Fruit fly (Drosophila melanogaster): ENCODE measurements around the gene Gr64e.

Gr64e gene

DNA sequence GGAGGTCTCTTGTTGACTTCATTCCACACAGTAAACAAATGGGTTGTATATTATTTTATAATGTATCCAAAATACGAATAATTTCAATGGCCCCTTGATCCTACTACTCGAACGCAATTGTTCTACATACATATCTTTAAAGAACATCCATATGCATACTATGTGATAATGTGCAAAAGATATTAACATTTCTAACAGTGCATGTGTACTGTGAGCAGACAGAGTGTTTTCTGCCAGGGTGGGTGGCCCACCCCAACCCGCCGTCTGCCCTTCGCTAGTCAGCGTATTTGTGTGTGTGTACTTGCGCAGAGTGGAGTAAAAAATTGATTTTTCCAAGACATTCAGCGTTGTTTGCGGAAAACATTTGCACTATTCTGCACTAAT lies 39.0 kb downstream of the Gr64e start (continued):
- TF ChIP-seq Lhr (GFP tag; optimal IDR thresholded peaks at IDR 0.05) (no peak), Scr (GFP tag; IDR thresholded peaks at IDR 0.05; ENCODE audit: partially characterized antibody) (no peak), Sox102F (GFP tag; optimal IDR thresholded peaks at IDR 0.05) (peak; percentile 70), CG13775 (GFP tag; optimal IDR thresholded peaks at IDR 0.05) (no peak), zf30C (GFP tag; optimal IDR thresholded peaks at IDR 0.05) (no peak), CG11247 (GFP tag; IDR thresholded peaks at IDR 0.05) (peak; percentile 67), CG1602 (GFP tag; optimal IDR thresholded peaks at IDR 0.05) (peak; percentile 49), CG7357 (GFP tag; IDR thresholded peaks at IDR 0.05) (peak; percentile 49; the same call in 2 of the 3 replicates), CG3847 (GFP tag; IDR thresholded peaks at IDR 0.05) (no peak), da (GFP tag; optimal IDR thresholded peaks at IDR 0.05) (no peak), CG12155 (GFP tag; optimal IDR thresholded peaks at IDR 0.05) (no peak), lov (optimal IDR thresholded peaks at IDR 0.05) (no peak), lov (GFP tag; IDR thresholded peaks at IDR 0.05) (no peak), unc-4 (GFP tag; IDR thresholded peaks at IDR 0.05; ENCODE audit: partially characterized antibody) (no peak), schlank (tag; optimal IDR thresholded peaks at IDR 0.05) (no peak), CG18011 (GFP tag; optimal IDR thresholded peaks at IDR 0.05) (no peak), Pdp1 (GFP tag; optimal IDR thresholded peaks at IDR 0.05) (no peak), CG13123 (GFP tag; optimal IDR thresholded peaks at IDR 0.05) (peak; percentile 32), CG12236 (GFP tag; optimal IDR thresholded peaks at IDR 0.05) (no peak), vnd (GFP tag; IDR thresholded peaks at IDR 0.05; ENCODE audit: partially characterized antibody) (no peak), CG4820 (GFP tag; optimal IDR thresholded peaks at IDR 0.05) (peak; percentile 53), Deaf1 (tag; optimal IDR thresholded peaks at IDR 0.05) (no peak), CG34224 (GFP tag; IDR thresholded peaks at IDR 0.05; ENCODE audit: partially characterized antibody) (no peak), CG8924 (tag; optimal IDR thresholded peaks at IDR 0.05) (no peak), Dad (GFP tag; optimal IDR thresholded peaks at IDR 0.05) (no peak), cato (GFP tag; optimal IDR thresholded peaks at IDR 0.05; ENCODE audit: borderline replicate concordance) (no peak), bsh (GFP tag; optimal IDR thresholded peaks at IDR 0.05) (peak; percentile 76), CG18476 (GFP tag; optimal IDR thresholded peaks at IDR 0.05) (no peak), Fer3 (tag; optimal IDR thresholded peaks at IDR 0.05) (peak; percentile 81), CG8944 (GFP tag; optimal IDR thresholded peaks at IDR 0.05) (peak; percentile 33), tna (GFP tag; IDR thresholded peaks at IDR 0.05; ENCODE audit: partially characterized antibody) (no peak), tgo (GFP tag; IDR thresholded peaks at IDR 0.05) (peak; percentile 65), z (GFP tag; IDR thresholded peaks at IDR 0.05) (no peak), Camta (GFP tag; optimal IDR thresholded peaks at IDR 0.05) (no peak), CG12299 (tag; optimal IDR thresholded peaks at IDR 0.05) (peak; percentile 32), Oli (tag; optimal IDR thresholded peaks at IDR 0.05) (peak; percentile 61), CG15073 (GFP tag; optimal IDR thresholded peaks at IDR 0.05) (no peak), lola (GFP tag; optimal IDR thresholded peaks at IDR 0.05) (no peak), CG13296 (GFP tag; optimal IDR thresholded peaks at IDR 0.05) (no peak), sc (optimal IDR thresholded peaks at IDR 0.05) (no peak), sc (GFP tag; optimal IDR thresholded peaks at IDR 0.05) (no peak), hth (optimal IDR thresholded peaks at IDR 0.05) (no peak), CG14050 (GFP tag; IDR thresholded peaks at IDR 0.05) (peak; percentile 74), dimm (GFP tag; IDR thresholded peaks at IDR 0.05) (0 out of 2 replicates have a peak, but pooled peaks have one; percentile 28), tx (GFP tag; optimal IDR thresholded peaks at IDR 0.05) (no peak), Hr78 (GFP tag; optimal IDR thresholded peaks at IDR 0.05) (no peak), Ssrp (tag; optimal IDR thresholded peaks at IDR 0.05) (peak; percentile 47), CG31388 (GFP tag; optimal IDR thresholded peaks at IDR 0.05) (no peak), disco-r (GFP tag; optimal IDR thresholded peaks at IDR 0.05) (no peak), CG17912 (GFP tag; optimal IDR thresholded peaks at IDR 0.05) (no peak)

Measured in whole organism, embryonic.